Fruit fly (Drosophila melanogaster) whole organism, embryonic: ENCODE data around the gene Mrgn1.

ENCODE experiments used
- Atf3 ChIP-seq: fragments of 200-800 bp; sonication (Bioruptor generic); optimal IDR thresholded peaks from 3 replicates; lab custom pipeline; 2016; ENCODE audit warnings: missing biosample characterization, missing genetic modification characterization
- Bdp1 ChIP-seq: fragments of 200-800 bp; sonication (Bioruptor generic); optimal IDR thresholded peaks from 3 replicates; lab custom pipeline; 2016; ENCODE audit warnings: missing biosample characterization, missing genetic modification characterization
- Bgb ChIP-seq: fragments of 200-800 bp; sonication (Bioruptor generic); IDR thresholded peaks from 2 replicates; pipeline ENCODE4 v1.3.6; 2022; ENCODE audit warnings: missing biosample characterization, missing genetic modification characterization; ENCODE audit not compliant: partially characterized antibody
- BtbVII ChIP-seq: fragments of 200-800 bp; sonication (Bioruptor generic); optimal IDR thresholded peaks from 3 replicates; lab custom pipeline; 2017; ENCODE audit warnings: missing biosample characterization, mild to moderate bottlenecking, missing genetic modification characterization
- CG10431 ChIP-seq: fragments of 200-800 bp; sonication (Bioruptor generic); optimal IDR thresholded peaks from 3 replicates; lab custom pipeline; 2018; ENCODE audit warnings: missing biosample characterization, mild to moderate bottlenecking, missing genetic modification characterization
- CG11723 ChIP-seq: fragments of 200-800 bp; sonication (Bioruptor generic); optimal IDR thresholded peaks from 2 replicates; lab custom pipeline; 2017; ENCODE audit warnings: missing biosample characterization, mild to moderate bottlenecking, missing genetic modification characterization
- CG12155 ChIP-seq: fragments of 200-800 bp; sonication (Bioruptor generic); optimal IDR thresholded peaks from 3 replicates; lab custom pipeline; 2016; ENCODE audit warnings: missing biosample characterization, missing genetic modification characterization
- CG13123 ChIP-seq: fragments of 200-800 bp; sonication (Bioruptor generic); optimal IDR thresholded peaks from 2 replicates; lab custom pipeline; 2016; ENCODE audit warnings: missing biosample characterization, missing genetic modification characterization
- CG15269 ChIP-seq: fragments of 200-800 bp; sonication (Bioruptor generic); optimal IDR thresholded peaks from 2 replicates; lab custom pipeline; 2018; ENCODE audit warnings: missing biosample characterization, mild to moderate bottlenecking, missing genetic modification characterization, moderate library complexity
- CG15601 ChIP-seq: fragments of 200-800 bp; sonication (Bioruptor generic); optimal IDR thresholded peaks from 3 replicates; lab custom pipeline; 2019; ENCODE audit warnings: missing biosample characterization, mild to moderate bottlenecking, missing genetic modification characterization, moderate library complexity
- CG17361 ChIP-seq: fragments of 200-800 bp; sonication (Bioruptor generic); IDR thresholded peaks from 3 replicates; pipeline ENCODE4 v1.3.6; 2022; ENCODE audit warnings: missing biosample characterization, missing genetic modification characterization
- CG18764 ChIP-seq: fragments of 200-800 bp; sonication (Bioruptor generic); optimal IDR thresholded peaks from 3 replicates; lab custom pipeline; 2016; ENCODE audit warnings: missing biosample characterization, missing genetic modification characterization
- CG2199 ChIP-seq: fragments of 200-800 bp; sonication (Bioruptor generic); IDR thresholded peaks from 3 replicates; pipeline ENCODE4 v1.3.6; 2022; ENCODE audit warnings: missing biosample characterization, missing genetic modification characterization
- CG34422 ChIP-seq: fragments of 200-800 bp; sonication (Bioruptor generic); IDR thresholded peaks from 3 replicates; pipeline ENCODE4 v1.3.6; 2022; ENCODE audit warnings: missing biosample characterization, missing genetic modification characterization
- CG4282 ChIP-seq: fragments of 200-800 bp; sonication (Bioruptor generic); optimal IDR thresholded peaks from 2 replicates; lab custom pipeline; 2016; ENCODE audit warnings: missing biosample characterization, missing genetic modification characterization
- CG4360 ChIP-seq: fragments of 200-800 bp; sonication (Bioruptor generic); IDR thresholded peaks from 2 replicates; pipeline ENCODE4 v1.3.6; 2022; ENCODE audit warnings: missing biosample characterization, missing genetic modification characterization
- CG4730 ChIP-seq: fragments of 200-800 bp; sonication (Bioruptor generic); IDR thresholded peaks from 2 replicates; pipeline ENCODE4 v1.3.6; 2022; ENCODE audit warnings: missing biosample characterization, missing genetic modification characterization
- CG6765 ChIP-seq: fragments of 200-800 bp; sonication (Bioruptor generic); optimal IDR thresholded peaks from 3 replicates; lab custom pipeline; 2017; ENCODE audit warnings: missing biosample characterization, mild to moderate bottlenecking, missing genetic modification characterization
- CG7271 ChIP-seq: fragments of 200-800 bp; sonication (Bioruptor generic); optimal IDR thresholded peaks from 2 replicates; lab custom pipeline; 2018; ENCODE audit warnings: missing biosample characterization, mild to moderate bottlenecking, missing genetic modification characterization, moderate library complexity
- CG8944 ChIP-seq: fragments of 200-800 bp; sonication (Bioruptor generic); optimal IDR thresholded peaks from 3 replicates; lab custom pipeline; 2016; ENCODE audit warnings: missing biosample characterization, missing genetic modification characterization
- Deaf1 ChIP-seq: fragments of 200-800 bp; optimal IDR thresholded peaks from 3 replicates; lab custom pipeline; 2019; ENCODE audit warnings: missing biosample characterization, mild to moderate bottlenecking, missing genetic modification characterization, moderate library complexity
- Drgx ChIP-seq: fragments of 200-800 bp; sonication (Bioruptor generic); IDR thresholded peaks from 2 replicates; pipeline ENCODE4 v1.3.6; 2022; ENCODE audit warnings: missing biosample characterization, missing genetic modification characterization
- Hey ChIP-seq: fragments of 200-800 bp; sonication (Bioruptor generic); optimal IDR thresholded peaks from 3 replicates; lab custom pipeline; 2018; ENCODE audit warnings: missing biosample characterization, mild to moderate bottlenecking, missing genetic modification characterization
- HmgZ ChIP-seq: fragments of 200-800 bp; sonication (Bioruptor generic); optimal IDR thresholded peaks from 2 replicates; lab custom pipeline; 2018; ENCODE audit warnings: missing biosample characterization, mild to moderate bottlenecking, missing genetic modification characterization
- Hr39 ChIP-seq: fragments of >200 bp; optimal IDR thresholded peaks from 2 replicates; lab custom pipeline; 2017
- Hsf ChIP-seq: fragments of 200-800 bp; sonication (Bioruptor generic); optimal IDR thresholded peaks from 3 replicates; lab custom pipeline; 2016; ENCODE audit warnings: missing biosample characterization, missing genetic modification characterization
- MTF-1 ChIP-seq: fragments of 200-800 bp; sonication (Bioruptor generic); optimal IDR thresholded peaks from 2 replicates; lab custom pipeline; 2018; ENCODE audit warnings: missing biosample characterization, mild to moderate bottlenecking, missing genetic modification characterization, borderline replicate concordance
- NC2β ChIP-seq: fragments of 200-800 bp; sonication (Bioruptor generic); optimal IDR thresholded peaks from 2 replicates; lab custom pipeline; 2016; ENCODE audit warnings: missing biosample characterization, missing genetic modification characterization
- NfI ChIP-seq: fragments of 200-800 bp; sonication (Bioruptor generic); optimal IDR thresholded peaks from 3 replicates; lab custom pipeline; 2018; ENCODE audit warnings: missing biosample characterization, mild to moderate bottlenecking, missing genetic modification characterization, moderate library complexity
- PHDP ChIP-seq: fragments of 200-800 bp; sonication (Bioruptor generic); optimal IDR thresholded peaks from 3 replicates; lab custom pipeline; 2018; ENCODE audit warnings: missing biosample characterization, mild to moderate bottlenecking, missing genetic modification characterization, moderate library complexity
- Xrp1 ChIP-seq: fragments of 200-800 bp; sonication (Bioruptor generic); IDR thresholded peaks from 2 replicates; pipeline ENCODE4 v1.3.6; 2022; ENCODE audit warnings: missing biosample characterization, missing genetic modification characterization
- caup ChIP-seq: fragments of 200-800 bp; sonication (Bioruptor generic); optimal IDR thresholded peaks from 3 replicates; lab custom pipeline; 2017; ENCODE audit warnings: missing biosample characterization, mild to moderate bottlenecking, missing genetic modification characterization, moderate library complexity; ENCODE audit not compliant: severe bottlenecking
- chm ChIP-seq: fragments of 200-800 bp; sonication (Bioruptor generic); IDR thresholded peaks from 2 replicates; pipeline ENCODE4 v1.3.6; 2022; ENCODE audit warnings: missing biosample characterization, missing genetic modification characterization
- croc ChIP-seq: fragments of 200-800 bp; sonication (Bioruptor generic); conservative IDR thresholded peaks from 3 replicates; pipeline ENCODE4 v1.3.6; 2022; ENCODE audit warnings: missing biosample characterization, missing genetic modification characterization
- disco-r ChIP-seq: fragments of 200-800 bp; sonication (Bioruptor generic); optimal IDR thresholded peaks from 2 replicates; lab custom pipeline; 2016; ENCODE audit warnings: missing biosample characterization, missing genetic modification characterization
- dm ChIP-seq: fragments of 200-800 bp; sonication (Bioruptor generic); optimal IDR thresholded peaks from 3 replicates; lab custom pipeline; 2016; ENCODE audit warnings: missing biosample characterization, missing genetic modification characterization
- dysf ChIP-seq: fragments of 200-800 bp; sonication (Bioruptor generic); IDR thresholded peaks from 3 replicates; pipeline ENCODE4 v1.3.6; 2022; ENCODE audit warnings: missing biosample characterization, missing genetic modification characterization
- en ChIP-seq: fragments of 200-800 bp; sonication (Bioruptor generic); optimal IDR thresholded peaks from 2 replicates; lab custom pipeline; 2016; ENCODE audit warnings: missing biosample characterization, missing genetic modification characterization
- insv ChIP-seq, 2 experiments: fragments of 200-800 bp; sonication (Bioruptor generic); optimal IDR thresholded peaks; 3 replicates each; lab custom pipeline; 2016 to 2018; ENCODE audit warnings: missing biosample characterization in 2 of 2, missing genetic modification characterization in 2 of 2
- inv ChIP-seq: fragments of 200-800 bp; sonication (Bioruptor generic); IDR thresholded peaks from 2 replicates; pipeline ENCODE4 v1.3.6; 2022; ENCODE audit warnings: missing biosample characterization, missing genetic modification characterization; ENCODE audit not compliant: partially characterized antibody
- kni ChIP-seq: fragments of 200-800 bp; sonication (Bioruptor generic); optimal IDR thresholded peaks from 3 replicates; lab custom pipeline; 2017; ENCODE audit warnings: mild to moderate bottlenecking, missing biosample characterization, missing genetic modification reagents, missing genetic modification characterization
- lov ChIP-seq, 2 experiments: fragments of 200-800 bp in 1 of 2; fragments of >200 bp in 1 of 2; sonication (Bioruptor generic) in 1 of 2; IDR thresholded peaks in 1 of 2; optimal IDR thresholded peaks in 1 of 2; 2 replicates in 1 of 2; 3 replicates in 1 of 2; pipeline versions ENCODE4 v1.3.6 to Lab custom; 2017 to 2022; ENCODE audit warnings: missing biosample characterization in 1 of 2, missing genetic modification characterization in 1 of 2
- nmo ChIP-seq: fragments of 200-800 bp; sonication (Bioruptor generic); optimal IDR thresholded peaks from 2 replicates; lab custom pipeline; 2018; ENCODE audit warnings: missing biosample characterization, mild to moderate bottlenecking, missing genetic modification characterization, moderate library complexity
- nom ChIP-seq: fragments of 200-800 bp; sonication (Bioruptor generic); optimal IDR thresholded peaks from 2 replicates; lab custom pipeline; 2017; ENCODE audit warnings: missing biosample characterization, missing genetic modification characterization, mild to moderate bottlenecking, moderate library complexity, missing genetic modification reagents
- pb ChIP-seq: fragments of 200-800 bp; sonication (Bioruptor generic); optimal IDR thresholded peaks from 3 replicates; lab custom pipeline; 2016; ENCODE audit warnings: missing biosample characterization, missing genetic modification characterization
- pfk ChIP-seq: fragments of 200-800 bp; sonication (Bioruptor generic); optimal IDR thresholded peaks from 2 replicates; lab custom pipeline; 2018; ENCODE audit warnings: missing biosample characterization, mild to moderate bottlenecking, missing genetic modification characterization, moderate library complexity
- run ChIP-seq: fragments of 200-800 bp; sonication (Bioruptor generic); optimal IDR thresholded peaks from 3 replicates; lab custom pipeline; 2018; ENCODE audit warnings: missing biosample characterization, mild to moderate bottlenecking, missing genetic modification characterization
- sisA ChIP-seq: fragments of 200-800 bp; sonication (Bioruptor generic); IDR thresholded peaks from 2 replicates; pipeline ENCODE4 v1.3.6; 2022; ENCODE audit warnings: missing biosample characterization, missing genetic modification characterization
- slbo ChIP-seq: fragments of 200-800 bp; sonication (Bioruptor generic); IDR thresholded peaks from 2 replicates; pipeline ENCODE4 v1.3.6; 2022; ENCODE audit warnings: missing biosample characterization, missing genetic modification characterization
- twi ChIP-seq: fragments of 200-800 bp; optimal IDR thresholded peaks from 2 replicates; lab custom pipeline; 2019; ENCODE audit warnings: missing biosample characterization, mild to moderate bottlenecking, missing genetic modification characterization, moderate library complexity
- zen2 ChIP-seq: fragments of 200-800 bp; sonication (Bioruptor generic); IDR thresholded peaks from 3 replicates; pipeline ENCODE4 v1.3.6; 2022; ENCODE audit warnings: missing biosample characterization, missing genetic modification characterization; ENCODE audit not compliant: partially characterized antibody

The Mrgn1 gene

DNA sequence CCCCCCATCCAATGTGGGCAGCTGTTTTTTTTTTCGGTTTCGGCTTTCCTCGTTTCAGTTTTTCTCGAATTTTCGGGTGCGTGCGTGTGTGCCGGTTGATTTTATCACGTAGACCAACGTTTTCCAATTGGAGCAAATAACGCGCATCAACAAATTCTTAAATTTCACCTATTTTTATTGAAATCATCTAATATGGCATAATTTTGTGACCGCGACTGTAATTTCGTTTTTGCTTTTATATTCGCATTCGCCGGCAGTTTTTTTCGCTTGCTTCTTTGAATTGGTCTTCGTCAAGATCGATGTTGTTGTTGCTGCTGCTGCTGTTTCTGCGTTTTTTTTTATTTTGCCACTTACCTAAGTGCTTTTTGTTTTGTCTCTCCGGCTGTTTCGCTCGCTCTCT lies 32.7 kb upstream of the Mrgn1 start:
- TF ChIP-seq CG12155 (GFP tag; lab: Kevin White, UChicago) (no peak), Bdp1 (GFP tag; lab: Kevin White, UChicago) (no peak), kni (GFP tag; lab: Kevin White, UChicago) (no peak), slbo (GFP tag; lab: Robert Waterston, UW) (0 out of 2 replicates have a peak, but pooled peaks have one; percentile 9), caup (no peak), CG4730 (no peak), CG7271 (tag; lab: Kevin White, UChicago) (no peak), CG34422 (peak; percentile 51; the same call in 1 of the 3 replicates), CG15601 (tag; lab: Kevin White, UChicago) (no peak), Drgx (GFP tag; lab: Robert Waterston, UW) (peak; percentile 60), inv (no peak), dysf (GFP tag; lab: Robert Waterston, UW) (peak; percentile 8; the same call in 1 of the 3 replicates), PHDP (tag; lab: Kevin White, UChicago) (no peak), pfk (GFP tag; lab: Kevin White, UChicago) (no peak), CG11723 (GFP tag; lab: Kevin White, UChicago) (no peak), MTF-1 (GFP tag; lab: Kevin White, UChicago) (no peak), lov (optimal IDR thresholded peaks at IDR 0.05; lab: Kevin White, UChicago) (no peak), lov (GFP tag; IDR thresholded peaks at IDR 0.05; lab: Robert Waterston, UW) (no peak), sisA (GFP tag; lab: Robert Waterston, UW) (no peak), run (tag; lab: Kevin White, UChicago) (no peak), Hey (tag; lab: Kevin White, UChicago) (no peak), zen2 (GFP tag; lab: Robert Waterston, UW) (no peak), Deaf1 (tag; lab: Kevin White, UChicago) (no peak), BtbVII (no peak), disco-r (GFP tag; lab: Kevin White, UChicago) (no peak), pb (GFP tag; lab: Kevin White, UChicago) (no peak), croc (GFP tag; lab: Robert Waterston, UW) (no peak), Atf3 (GFP tag; lab: Kevin White, UChicago) (no peak), nmo (GFP tag; lab: Kevin White, UChicago) (no peak), en (GFP tag; lab: Kevin White, UChicago) (no peak), CG17361 (GFP tag; lab: Robert Waterston, UW) (no peak), CG4360 (GFP tag; lab: Robert Waterston, UW) (peak; percentile 61), NC2β (GFP tag; lab: Kevin White, UChicago) (no peak), NfI (GFP tag; lab: Kevin White, UChicago) (no peak), CG2199 (GFP tag; lab: Robert Waterston, UW) (no peak), dm (GFP tag; lab: Kevin White, UChicago) (no peak), Hr39 (lab: Kevin White, UChicago) (no peak), CG8944 (GFP tag; lab: Kevin White, UChicago) (no peak), HmgZ (tag; lab: Kevin White, UChicago) (no peak), twi (tag; lab: Kevin White, UChicago) (no peak), CG4282 (GFP tag; lab: Kevin White, UChicago) (no peak), CG13123 (GFP tag; lab: Kevin White, UChicago) (no peak), Xrp1 (GFP tag; lab: Robert Waterston, UW) (no peak), chm (GFP tag; lab: Robert Waterston, UW) (no peak), insv (GFP tag; optimal IDR thresholded peaks at IDR 0.05; lab: Kevin White, UChicago) (peak in 1 of 2 experiments; percentile 69), CG6765 (GFP tag; lab: Kevin White, UChicago) (peak; percentile 40), CG10431 (GFP tag; lab: Kevin White, UChicago) (no peak), CG15269 (tag; lab: Kevin White, UChicago) (peak; percentile 21), Bgb (GFP tag; lab: Robert Waterston, UW) (no peak), nom (GFP tag; lab: Kevin White, UChicago) (peak; percentile 68), CG18764 (GFP tag; lab: Kevin White, UChicago) (no peak), Hsf (peak; percentile 9)
